Worm (Caenorhabditis elegans): Measurements from ENCODE around the gene M162.5.

The M162.5 gene

DNA sequence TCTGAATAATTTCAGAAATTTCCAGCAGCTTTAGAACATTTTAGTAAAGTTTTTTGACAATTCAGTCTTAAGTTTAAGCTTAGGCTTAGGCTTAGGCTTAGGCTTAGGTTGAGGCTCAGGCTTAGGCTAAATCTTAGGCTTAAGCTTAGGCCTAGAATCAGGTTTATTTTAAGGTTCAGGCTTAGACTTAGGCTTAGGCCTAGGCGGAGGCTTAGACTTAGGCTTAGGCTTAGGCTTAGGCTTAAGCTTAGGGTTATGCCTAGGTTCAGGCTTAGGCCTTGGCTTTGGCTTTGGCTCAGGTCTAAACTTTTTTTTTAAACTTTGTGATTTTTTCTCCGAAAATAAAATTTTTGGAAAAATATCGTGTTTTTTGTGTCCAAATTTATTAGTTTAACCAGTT, 42.2 kb upstream of the M162.5 start:
- TF ChIP-seq ztf-4 (tag; optimal IDR thresholded peaks at IDR 0.05) (no peak), lsy-2 (tag; optimal IDR thresholded peaks at IDR 0.05) (no peak), mbf-1 (tag; optimal IDR thresholded peaks at IDR 0.05) (no peak), nhr-6 (tag; optimal IDR thresholded peaks at IDR 0.05) (no peak), Y55F3AM.14 (GFP tag; optimal IDR thresholded peaks at IDR 0.05) (no peak), nhr-129 (tag; optimal IDR thresholded peaks at IDR 0.05) (no peak), unc-62 (GFP tag; optimal IDR thresholded peaks at IDR 0.05) (no peak), lin-39 (tag; optimal IDR thresholded peaks at IDR 0.05) (no peak), nhr-10 (tag; optimal IDR thresholded peaks at IDR 0.05) (no peak), unc-55 (GFP tag; optimal IDR thresholded peaks at IDR 0.05) (no peak), ZK546.5 (tag; optimal IDR thresholded peaks at IDR 0.05) (no peak), dmd-4 (tag; optimal IDR thresholded peaks at IDR 0.05) (no peak), R02D3.7 (tag; optimal IDR thresholded peaks at IDR 0.05) (no peak), blmp-1 (tag; optimal IDR thresholded peaks at IDR 0.05; ENCODE audit: insufficient read depth) (no peak), sma-9 (GFP tag; optimal IDR thresholded peaks at IDR 0.05) (no peak), sma-9 (tag; optimal IDR thresholded peaks at IDR 0.05) (no peak), nhr-11 (tag; optimal IDR thresholded peaks at IDR 0.05) (no peak), sma-3 (GFP tag; optimal IDR thresholded peaks at IDR 0.05) (no peak), aly-2 (tag; optimal IDR thresholded peaks at IDR 0.05) (no peak)

DNA sequence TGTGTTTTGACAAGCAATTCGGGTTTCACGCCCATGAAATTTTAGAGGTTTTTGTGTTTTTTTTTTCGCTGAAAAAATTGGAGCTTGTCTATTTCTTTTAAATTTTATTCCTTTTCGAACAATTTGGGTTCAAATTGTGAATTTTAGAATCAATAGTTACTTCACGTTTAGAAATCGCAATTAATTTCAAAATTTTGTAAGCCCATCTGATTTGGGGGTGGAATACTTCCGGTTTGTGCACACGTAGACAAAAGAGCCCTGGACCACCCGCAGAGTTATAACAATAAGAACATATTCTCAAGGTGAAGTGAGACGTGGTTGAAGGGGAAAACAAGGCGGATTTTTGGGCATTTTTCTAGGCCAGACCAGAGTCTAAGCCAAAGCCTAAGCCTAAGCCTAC, 41.6 kb upstream of the M162.5 start, which contains the start of gene Y116F11A.6:
Gene Y116F11A.6, plus strand, starts transcription at position 301 of the 400 bp plus-strand sequence.
- TF ChIP-seq nhr-21 (tag; optimal IDR thresholded peaks at IDR 0.05): no peak
- TF ChIP-seq lin-13 (GFP tag; optimal IDR thresholded peaks at IDR 0.05): no peak
- no peak for TF ChIP-seq gmeb-1 (tag; optimal IDR thresholded peaks at IDR 0.05)
- no peak for TF ChIP-seq lin-11 (tag; optimal IDR thresholded peaks at IDR 0.05)
- no peak for TF ChIP-seq sem-4 (tag; optimal IDR thresholded peaks at IDR 0.05)
- TF ChIP-seq Y55F3AM.14 (GFP tag; optimal IDR thresholded peaks at IDR 0.05): no peak
- no peak for TF ChIP-seq mbf-1 (tag; optimal IDR thresholded peaks at IDR 0.05)
- no peak for TF ChIP-seq snpc-4 (tag; optimal IDR thresholded peaks at IDR 0.05)
- TF ChIP-seq sma-9 (GFP tag; optimal IDR thresholded peaks at IDR 0.05): no peak
- no peak for TF ChIP-seq sma-9 (tag; optimal IDR thresholded peaks at IDR 0.05)

DNA sequence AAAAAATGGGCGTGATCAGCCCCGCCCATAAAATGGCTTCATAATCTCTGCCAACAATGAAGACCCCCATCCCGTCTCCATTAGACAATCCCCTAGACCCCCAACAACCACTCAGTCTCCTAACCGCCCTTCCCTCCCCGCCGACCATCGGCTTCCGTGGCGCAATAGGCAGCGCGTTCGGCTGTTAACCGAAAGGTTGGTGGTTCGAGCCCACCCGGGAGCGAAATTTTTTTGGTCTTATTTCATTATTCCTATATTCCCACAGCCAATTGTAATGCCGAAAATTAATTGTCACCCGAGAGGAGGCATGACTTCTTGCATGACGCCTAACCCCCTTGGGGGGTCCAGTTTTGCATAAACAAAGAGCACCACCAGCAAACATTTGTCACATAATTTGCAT, 38.0 kb upstream of the M162.5 start:
- TF ChIP-seq nhr-11 (tag; optimal IDR thresholded peaks at IDR 0.05) (no peak), ceh-82 (tag; optimal IDR thresholded peaks at IDR 0.05) (no peak), nhr-77 (tag; optimal IDR thresholded peaks at IDR 0.05) (no peak), zag-1 (tag; optimal IDR thresholded peaks at IDR 0.05) (no peak), snpc-4 (tag; optimal IDR thresholded peaks at IDR 0.05) (no peak), alr-1 (tag; optimal IDR thresholded peaks at IDR 0.05) (no peak), gmeb-1 (tag; optimal IDR thresholded peaks at IDR 0.05) (peak; percentile 7), dmd-4 (tag; optimal IDR thresholded peaks at IDR 0.05) (no peak), peb-1 (tag; optimal IDR thresholded peaks at IDR 0.05) (no peak), nhr-25 (tag; optimal IDR thresholded peaks at IDR 0.05) (no peak), lin-13 (GFP tag; optimal IDR thresholded peaks at IDR 0.05) (peak; percentile 25), skn-1 (tag; optimal IDR thresholded peaks at IDR 0.05) (no peak), lin-11 (tag; optimal IDR thresholded peaks at IDR 0.05) (peak; percentile 7), mab-5 (tag; optimal IDR thresholded peaks at IDR 0.05) (no peak)

DNA sequence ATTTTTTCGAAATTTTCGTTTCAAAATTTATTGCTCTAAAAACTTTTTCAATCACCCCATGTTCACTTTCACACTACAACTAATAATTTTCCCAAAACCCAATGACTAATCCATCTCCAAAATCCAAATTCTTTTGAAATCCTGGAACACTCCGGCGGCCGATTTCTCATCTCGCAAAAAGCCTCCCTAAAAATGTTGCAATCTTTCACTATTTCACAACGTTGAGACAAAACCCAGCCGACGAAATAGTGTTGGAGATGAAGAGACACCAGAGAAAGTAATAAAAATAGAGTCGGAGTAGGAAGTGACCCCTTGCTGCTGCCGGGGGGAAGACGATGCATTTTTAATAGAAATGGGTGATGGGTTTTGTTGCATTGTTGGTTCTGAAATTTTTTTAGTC, 36.3 kb upstream of the M162.5 start:
- TF ChIP-seq sem-4 (tag; optimal IDR thresholded peaks at IDR 0.05): no peak
- peak; percentile 5 for TF ChIP-seq ztf-11 (tag; optimal IDR thresholded peaks at IDR 0.05)
- TF ChIP-seq sma-9 (GFP tag; optimal IDR thresholded peaks at IDR 0.05): no peak
- TF ChIP-seq sma-9 (tag; optimal IDR thresholded peaks at IDR 0.05): no peak
- peak; percentile 9 for TF ChIP-seq unc-55 (GFP tag; optimal IDR thresholded peaks at IDR 0.05)

DNA sequence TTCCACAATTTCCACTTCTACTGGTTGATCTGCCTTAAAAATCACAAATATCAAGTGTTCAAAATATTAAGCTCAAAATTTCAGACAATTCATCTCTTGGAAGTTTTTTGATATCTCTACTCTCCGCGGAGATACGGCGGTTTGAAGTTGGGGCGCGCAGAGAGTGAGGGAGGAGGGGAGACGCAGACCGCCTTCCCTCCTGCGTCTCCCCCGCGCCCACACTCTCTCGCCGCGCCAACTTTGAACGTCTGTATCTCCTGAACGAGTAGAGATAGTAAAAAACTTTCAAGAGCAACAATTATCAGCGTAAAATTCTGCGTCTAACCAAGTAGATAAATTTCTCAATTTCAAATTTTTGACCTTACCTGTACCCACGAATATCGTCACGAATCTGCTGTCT, 32.9 kb upstream of the M162.5 start:
- TF ChIP-seq lin-13 (GFP tag; optimal IDR thresholded peaks at IDR 0.05) (peak; percentile 54), crh-2 (tag; optimal IDR thresholded peaks at IDR 0.05) (no peak)

All from whole organism, L2 larva.